Fruit fly (Drosophila melanogaster) whole organism, embryonic: ENCODE measurements around the gene CG9444.

Source experiments
- CG10321 ChIP-seq: fragments of 200-800 bp; sonication (Bioruptor generic); IDR thresholded peaks from 2 replicates; pipeline ENCODE4 v1.3.6; 2022; ENCODE audit warnings: missing biosample characterization, missing genetic modification characterization
- CG10654 ChIP-seq: fragments of 200-800 bp; sonication (Bioruptor generic); optimal IDR thresholded peaks from 2 replicates; lab custom pipeline; 2016; ENCODE audit warnings: missing biosample characterization, missing genetic modification characterization
- CG10979 ChIP-seq: fragments of 200-800 bp; sonication (Bioruptor generic); optimal IDR thresholded peaks from 2 replicates; lab custom pipeline; 2018; ENCODE audit warnings: missing biosample characterization, mild to moderate bottlenecking, missing genetic modification characterization, moderate library complexity
- CG12769 ChIP-seq: fragments of 200-800 bp; sonication (Bioruptor generic); optimal IDR thresholded peaks from 2 replicates; lab custom pipeline; 2019; ENCODE audit warnings: missing biosample characterization, mild to moderate bottlenecking, missing genetic modification characterization, moderate library complexity
- CG13424 ChIP-seq: fragments of 200-800 bp; sonication (Bioruptor generic); optimal IDR thresholded peaks from 2 replicates; lab custom pipeline; 2019; ENCODE audit warnings: missing biosample characterization, mild to moderate bottlenecking, missing genetic modification characterization, moderate library complexity
- CG14050 ChIP-seq: fragments of 200-800 bp; sonication (Bioruptor generic); IDR thresholded peaks from 3 replicates; pipeline ENCODE4 v1.3.6; 2022; ENCODE audit warnings: missing biosample characterization, missing genetic modification characterization
- CG14710 ChIP-seq: fragments of 200-800 bp; sonication (Bioruptor generic); optimal IDR thresholded peaks from 3 replicates; lab custom pipeline; 2019; ENCODE audit warnings: missing biosample characterization, mild to moderate bottlenecking, missing genetic modification characterization, moderate library complexity
- CG15479 ChIP-seq: fragments of 200-800 bp; sonication (Bioruptor generic); optimal IDR thresholded peaks from 3 replicates; lab custom pipeline; 2019; ENCODE audit warnings: missing biosample characterization, mild to moderate bottlenecking, missing genetic modification characterization, moderate library complexity
- CG18764 ChIP-seq: fragments of 200-800 bp; sonication (Bioruptor generic); optimal IDR thresholded peaks from 3 replicates; lab custom pipeline; 2016; ENCODE audit warnings: missing biosample characterization, missing genetic modification characterization
- CG2199 ChIP-seq: fragments of 200-800 bp; sonication (Bioruptor generic); IDR thresholded peaks from 3 replicates; pipeline ENCODE4 v1.3.6; 2022; ENCODE audit warnings: missing biosample characterization, missing genetic modification characterization
- CG30020 ChIP-seq: fragments of 200-800 bp; optimal IDR thresholded peaks from 2 replicates; lab custom pipeline; 2019; ENCODE audit warnings: missing biosample characterization, mild to moderate bottlenecking, missing genetic modification characterization, moderate library complexity
- CG34422 ChIP-seq: fragments of 200-800 bp; sonication (Bioruptor generic); IDR thresholded peaks from 3 replicates; pipeline ENCODE4 v1.3.6; 2022; ENCODE audit warnings: missing biosample characterization, missing genetic modification characterization
- D19B ChIP-seq: fragments of 200-800 bp; sonication (Bioruptor generic); optimal IDR thresholded peaks from 2 replicates; lab custom pipeline; 2017; ENCODE audit warnings: missing biosample characterization, mild to moderate bottlenecking, missing genetic modification characterization
- Deaf1 ChIP-seq: fragments of 200-800 bp; optimal IDR thresholded peaks from 3 replicates; lab custom pipeline; 2019; ENCODE audit warnings: missing biosample characterization, mild to moderate bottlenecking, missing genetic modification characterization, moderate library complexity
- Dp ChIP-seq: fragments of 200-800 bp; sonication (Bioruptor generic); optimal IDR thresholded peaks from 2 replicates; lab custom pipeline; 2018; ENCODE audit warnings: missing biosample characterization, mild to moderate bottlenecking, missing genetic modification characterization, moderate library complexity
- Eip74EF ChIP-seq, 2 experiments: fragments of 200-800 bp in 1 of 2; fragments of >200 bp in 1 of 2; sonication (Bioruptor generic) in 1 of 2; optimal IDR thresholded peaks; 2 replicates each; lab custom pipeline; 2017 to 2019; ENCODE audit warnings: missing biosample characterization in 2 of 2, missing genetic modification characterization in 2 of 2, mild to moderate bottlenecking in 1 of 2, moderate library complexity in 1 of 2
- H2.0 ChIP-seq: fragments of 200-800 bp; sonication (Bioruptor generic); IDR thresholded peaks from 2 replicates; pipeline ENCODE4 v1.3.6; 2022; ENCODE audit warnings: missing biosample characterization, missing genetic modification characterization
- Hr78 ChIP-seq, 2 experiments: fragments of 200-800 bp in 1 of 2; fragments of >200 bp in 1 of 2; sonication (Bioruptor generic) in 1 of 2; optimal IDR thresholded peaks; 2 replicates each; lab custom pipeline; 2017 to 2019; ENCODE audit warnings: missing biosample characterization in 2 of 2, missing genetic modification characterization in 2 of 2, mild to moderate bottlenecking in 1 of 2, moderate library complexity in 1 of 2
- Med ChIP-seq: fragments of 200-800 bp; sonication (Bioruptor generic); peaks from one replicate; lab custom pipeline; 2016; ENCODE audit warnings: missing biosample characterization, missing genetic modification characterization, mild to moderate bottlenecking, inconsistent platforms, moderate library complexity
- Myb ChIP-seq: fragments of 200-800 bp; sonication (Bioruptor generic); optimal IDR thresholded peaks from 2 replicates; lab custom pipeline; 2016; ENCODE audit warnings: missing biosample characterization, missing genetic modification characterization
- PHDP ChIP-seq: fragments of 200-800 bp; sonication (Bioruptor generic); optimal IDR thresholded peaks from 3 replicates; lab custom pipeline; 2018; ENCODE audit warnings: missing biosample characterization, mild to moderate bottlenecking, missing genetic modification characterization, moderate library complexity
- Sry-δ ChIP-seq: fragments of 200-800 bp; sonication (Bioruptor generic); optimal IDR thresholded peaks from 2 replicates; lab custom pipeline; 2016; ENCODE audit warnings: missing biosample characterization, missing genetic modification characterization
- bigmax ChIP-seq: fragments of 200-800 bp; sonication (Bioruptor generic); optimal IDR thresholded peaks from 2 replicates; lab custom pipeline; 2018; ENCODE audit warnings: missing biosample characterization, mild to moderate bottlenecking, missing genetic modification characterization
- chm ChIP-seq: fragments of 200-800 bp; sonication (Bioruptor generic); IDR thresholded peaks from 2 replicates; pipeline ENCODE4 v1.3.6; 2022; ENCODE audit warnings: missing biosample characterization, missing genetic modification characterization
- chn ChIP-seq: fragments of 200-800 bp; sonication (Bioruptor generic); optimal IDR thresholded peaks from 2 replicates; lab custom pipeline; 2016; ENCODE audit warnings: missing biosample characterization, missing genetic modification characterization
- cwo ChIP-seq: fragments of 200-800 bp; sonication (Bioruptor generic); optimal IDR thresholded peaks from 3 replicates; lab custom pipeline; 2017; ENCODE audit warnings: missing biosample characterization, missing genetic modification characterization, mild to moderate bottlenecking, moderate library complexity, missing genetic modification reagents
- disco-r ChIP-seq: fragments of 200-800 bp; sonication (Bioruptor generic); optimal IDR thresholded peaks from 2 replicates; lab custom pipeline; 2016; ENCODE audit warnings: missing biosample characterization, missing genetic modification characterization
- dpn ChIP-seq, 2 experiments: fragments of 200-800 bp; sonication (Bioruptor generic); optimal IDR thresholded peaks; 3 replicates each; lab custom pipeline; 2016; ENCODE audit warnings: missing biosample characterization in 2 of 2, missing genetic modification characterization in 2 of 2
- ewg ChIP-seq: fragments of 200-800 bp; sonication (Bioruptor generic); optimal IDR thresholded peaks from 3 replicates; lab custom pipeline; 2017; ENCODE audit warnings: mild to moderate bottlenecking, missing biosample characterization, missing genetic modification reagents, missing genetic modification characterization
- gem ChIP-seq: fragments of 200-800 bp; sonication (Bioruptor generic); optimal IDR thresholded peaks from 2 replicates; lab custom pipeline; 2019; ENCODE audit warnings: missing biosample characterization, mild to moderate bottlenecking, missing genetic modification characterization, moderate library complexity
- hkb ChIP-seq, 2 experiments: fragments of 200-800 bp in 1 of 2; fragments of >200 bp in 1 of 2; sonication (Bioruptor generic) in 1 of 2; IDR thresholded peaks in 1 of 2; optimal IDR thresholded peaks in 1 of 2; 2 replicates each; pipeline versions ENCODE4 v1.3.6 to Lab custom; 2017 to 2022; ENCODE audit warnings: missing biosample characterization in 1 of 2, missing genetic modification characterization in 1 of 2
- insv ChIP-seq, 2 experiments: fragments of 200-800 bp; sonication (Bioruptor generic); optimal IDR thresholded peaks; 3 replicates each; lab custom pipeline; 2016 to 2018; ENCODE audit warnings: missing biosample characterization in 2 of 2, missing genetic modification characterization in 2 of 2
- pan ChIP-seq, 4 experiments: fragments of >200 bp in 3 of 4; fragments of 200-800 bp in 1 of 4; sonication (Bioruptor generic) in 1 of 4; optimal IDR thresholded peaks in 3 of 4; IDR thresholded peaks in 1 of 4; 2 replicates each; pipeline versions ENCODE4 v1.3.6 to Lab custom; 2017 to 2022; ENCODE audit warnings: missing biosample characterization in 2 of 4, missing genetic modification characterization in 2 of 4, mixed read lengths in 1 of 4
- phol ChIP-seq: fragments of 200-800 bp; sonication (Bioruptor generic); optimal IDR thresholded peaks from 3 replicates; lab custom pipeline; 2018; ENCODE audit warnings: missing biosample characterization, mild to moderate bottlenecking, missing genetic modification characterization, moderate library complexity
- twi ChIP-seq: fragments of 200-800 bp; optimal IDR thresholded peaks from 2 replicates; lab custom pipeline; 2019; ENCODE audit warnings: missing biosample characterization, mild to moderate bottlenecking, missing genetic modification characterization, moderate library complexity

CG9444 gene

dm6 chr3R:9684125-9684524 is at the start of gene CG9444:
CG9444 (minus strand) TSS chr3R:9684264.
- TF ChIP-seq CG15479 (GFP tag; lab: Kevin White, UChicago), result peak; percentile 66
- TF ChIP-seq Myb (GFP tag; lab: Kevin White, UChicago), result no peak
- no peak for TF ChIP-seq Dp (GFP tag; lab: Kevin White, UChicago)
- no peak for TF ChIP-seq cwo (GFP tag; lab: Kevin White, UChicago)
- TF ChIP-seq dpn (GFP tag; optimal IDR thresholded peaks at IDR 0.05; lab: Kevin White, UChicago), result no peak
- no peak for TF ChIP-seq bigmax
- peak in 1 of 2 experiments; percentile 50 for TF ChIP-seq Hr78 (GFP tag; optimal IDR thresholded peaks at IDR 0.05; lab: Kevin White, UChicago)
- peak; percentile 42 for TF ChIP-seq Deaf1 (tag; lab: Kevin White, UChicago)
- no peak for TF ChIP-seq Eip74EF (GFP tag; optimal IDR thresholded peaks at IDR 0.05; lab: Kevin White, UChicago)
- TF ChIP-seq, all 482 proteins: peak for 3

dm6 chr3R:9733150-9733549 is 49.1 kb upstream of the CG9444 start, which contains the start of gene alphaTub85E:
alphaTub85E (minus strand) TSS chr3R:9733250.
- no peak for TF ChIP-seq disco-r (GFP tag; lab: Kevin White, UChicago)
- TF ChIP-seq H2.0, result no peak
- TF ChIP-seq pan (optimal IDR thresholded peaks at IDR 0.05; lab: Kevin White, UChicago), result no peak
- no peak for TF ChIP-seq pan (GFP tag; optimal IDR thresholded peaks at IDR 0.05 in 1 of 2, IDR thresholded peaks at IDR 0.05 in 1 of 2)
- TF ChIP-seq insv (GFP tag; optimal IDR thresholded peaks at IDR 0.05; lab: Kevin White, UChicago), result no peak
- peak; percentile 50 for TF ChIP-seq Med (GFP tag; lab: Kevin White, UChicago)
- no peak for TF ChIP-seq chn (GFP tag; lab: Kevin White, UChicago)
- TF ChIP-seq twi, result peak; percentile 20
- TF ChIP-seq hkb (optimal IDR thresholded peaks at IDR 0.05; lab: Kevin White, UChicago), result no peak
- no peak for TF ChIP-seq hkb (GFP tag; IDR thresholded peaks at IDR 0.05; lab: Robert Waterston, UW)
- TF ChIP-seq CG10654 (GFP tag; lab: Kevin White, UChicago), result no peak
- no peak for TF ChIP-seq CG12769 (tag; lab: Kevin White, UChicago)
- 0 out of 3 replicates have a peak, but pooled peaks have one; percentile 45 for TF ChIP-seq CG2199 (GFP tag; lab: Robert Waterston, UW)
- no peak for TF ChIP-seq CG14050 (GFP tag; lab: Robert Waterston, UW)
- TF ChIP-seq Sry-δ, result no peak

DNA sequence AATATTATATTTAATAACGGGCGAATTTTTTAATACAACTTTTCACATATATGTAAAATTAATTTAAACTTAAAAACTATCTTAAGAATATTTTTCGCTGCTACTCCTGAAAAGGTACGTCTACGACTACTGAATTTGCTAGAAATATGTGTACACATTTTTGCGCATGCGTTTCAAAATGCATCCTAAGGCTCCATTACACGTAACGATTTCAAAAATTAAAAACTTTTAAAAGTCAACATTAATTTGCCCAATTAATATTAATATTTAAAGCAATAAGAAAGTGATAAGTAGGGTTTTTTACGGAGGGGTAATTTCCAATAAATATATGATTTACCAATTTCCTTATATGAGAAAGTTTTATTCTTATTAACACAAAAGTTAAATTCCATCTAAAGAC is 46.7 kb upstream of the CG9444 start, which contains the start of gene FoxP:
FoxP (minus strand) TSS at position 89 of the 400 bp plus-strand sequence.
- TF ChIP-seq CG34422 (GFP tag; lab: Robert Waterston, UW) (no peak), D19B (GFP tag; lab: Kevin White, UChicago) (no peak), CG18764 (peak; percentile 61), pan (optimal IDR thresholded peaks at IDR 0.05; lab: Kevin White, UChicago) (no peak), pan (GFP tag; optimal IDR thresholded peaks at IDR 0.05 in 1 of 2, IDR thresholded peaks at IDR 0.05 in 1 of 2) (no peak), CG30020 (peak; percentile 62), ewg (GFP tag; lab: Kevin White, UChicago) (peak; percentile 88), phol (tag; lab: Kevin White, UChicago) (peak; percentile 24), CG10321 (GFP tag; lab: Robert Waterston, UW) (no peak), CG10979 (tag; lab: Kevin White, UChicago) (peak; percentile 24), gem (tag; lab: Kevin White, UChicago) (peak; percentile 46), PHDP (peak; percentile 19), CG14710 (tag; lab: Kevin White, UChicago) (peak; percentile 25), chm (GFP tag; lab: Robert Waterston, UW) (no peak), CG13424 (tag; lab: Kevin White, UChicago) (peak; percentile 47)
